Fruit fly (Drosophila melanogaster): ENCODE data around the gene drd.

Gene drd

dm6 chrX:15091159-15091558, 34.4 kb upstream of the drd start:
- TF ChIP-seq stwl (tag; optimal IDR thresholded peaks at IDR 0.05) (peak; percentile 83), CG9609 (GFP tag; optimal IDR thresholded peaks at IDR 0.05) (no peak), bcd (GFP tag; optimal IDR thresholded peaks at IDR 0.05) (no peak), Ets97D (GFP tag; optimal IDR thresholded peaks at IDR 0.05) (peak; percentile 6), phol (tag; optimal IDR thresholded peaks at IDR 0.05) (peak; percentile 6), CG30020 (tag; optimal IDR thresholded peaks at IDR 0.05) (peak; percentile 22), CG12104 (GFP tag; optimal IDR thresholded peaks at IDR 0.05) (no peak), zen (tag; optimal IDR thresholded peaks at IDR 0.05) (peak; percentile 55), gsb (GFP tag; IDR thresholded peaks at IDR 0.05) (no peak), CG15696 (tag; optimal IDR thresholded peaks at IDR 0.05) (peak; percentile 1), nerfin-1 (tag; optimal IDR thresholded peaks at IDR 0.05) (peak; percentile 1), HLH4C (GFP tag; IDR thresholded peaks at IDR 0.05; ENCODE audit: partially characterized antibody) (0 out of 3 replicates have a peak, but pooled peaks have one; percentile 8), CG18764 (GFP tag; optimal IDR thresholded peaks at IDR 0.05) (peak; percentile 96), CG7271 (tag; optimal IDR thresholded peaks at IDR 0.05) (peak; percentile 6), CG8359 (GFP tag; optimal IDR thresholded peaks at IDR 0.05; ENCODE audit: borderline replicate concordance) (no peak)

DNA sequence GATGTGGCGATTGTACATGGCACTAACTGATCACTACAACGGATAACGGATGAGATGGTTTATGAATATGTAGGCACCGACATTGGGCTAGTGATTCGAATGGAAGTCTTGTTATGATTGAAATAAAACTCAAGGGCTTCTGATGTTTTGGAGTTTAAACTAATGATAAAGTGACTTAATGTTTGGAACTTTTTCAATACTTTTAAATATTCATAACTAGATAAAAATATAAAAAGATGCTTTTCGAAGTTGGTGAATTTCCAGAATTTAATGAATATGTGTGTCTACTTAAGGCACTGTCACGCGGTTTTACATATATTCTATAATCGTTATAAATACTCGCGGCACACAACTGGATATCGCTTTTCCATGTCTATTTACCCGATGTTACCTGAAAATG, 29.6 kb upstream of the drd start, which contains the start of gene CG9072:
Gene CG9072, minus strand, starts transcription at position 101 of the 400 bp plus-strand sequence.
- TF ChIP-seq CG31365 (tag; optimal IDR thresholded peaks at IDR 0.05), result no peak
- TF ChIP-seq seq (GFP tag; IDR thresholded peaks at IDR 0.05), result no peak
- no peak for TF ChIP-seq HmgD (GFP tag; optimal IDR thresholded peaks at IDR 0.05)
- TF ChIP-seq ac (GFP tag; optimal IDR thresholded peaks at IDR 0.05), result no peak
- TF ChIP-seq CG30431 (GFP tag; optimal IDR thresholded peaks at IDR 0.05), result no peak
- no peak for TF ChIP-seq CG4282 (GFP tag; optimal IDR thresholded peaks at IDR 0.05)
- TF ChIP-seq dati (GFP tag; IDR thresholded peaks at IDR 0.05), result no peak
- no peak for TF ChIP-seq Trl (optimal IDR thresholded peaks at IDR 0.05)
- TF ChIP-seq Trl (GFP tag; optimal IDR thresholded peaks at IDR 0.05), result no peak
- TF ChIP-seq CG18262 (tag; optimal IDR thresholded peaks at IDR 0.05), result no peak
- TF ChIP-seq nmo (GFP tag; optimal IDR thresholded peaks at IDR 0.05), result no peak

DNA sequence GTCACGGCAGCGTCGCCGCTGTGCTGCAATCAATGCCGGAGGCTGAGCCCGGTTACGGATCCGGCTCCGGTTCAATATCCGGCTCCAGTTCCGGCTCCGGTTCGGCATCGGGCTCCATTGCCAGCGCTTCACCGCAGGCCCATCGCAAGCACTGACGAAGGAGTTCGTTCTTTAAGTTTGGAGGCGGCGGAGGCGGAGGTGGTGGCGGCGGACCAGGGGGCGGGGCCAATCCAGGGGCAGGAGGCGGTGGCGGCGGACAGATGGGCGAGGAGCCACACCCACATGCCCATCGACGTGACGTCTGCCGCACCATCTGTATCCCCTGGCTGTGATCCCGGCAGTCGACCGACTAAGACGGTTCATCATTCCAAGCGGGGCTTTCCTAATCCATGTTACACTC, 13.7 kb upstream of the drd start:
- TF ChIP-seq CG18011 (GFP tag; optimal IDR thresholded peaks at IDR 0.05), result no peak
- TF ChIP-seq CG15514 (GFP tag; optimal IDR thresholded peaks at IDR 0.05), result peak; percentile 22
- no peak for TF ChIP-seq CG14441 (GFP tag; IDR thresholded peaks at IDR 0.05)
- TF ChIP-seq Hr39 (optimal IDR thresholded peaks at IDR 0.05), result peak; percentile 66
- TF ChIP-seq CG4820 (GFP tag; optimal IDR thresholded peaks at IDR 0.05), result no peak

DNA sequence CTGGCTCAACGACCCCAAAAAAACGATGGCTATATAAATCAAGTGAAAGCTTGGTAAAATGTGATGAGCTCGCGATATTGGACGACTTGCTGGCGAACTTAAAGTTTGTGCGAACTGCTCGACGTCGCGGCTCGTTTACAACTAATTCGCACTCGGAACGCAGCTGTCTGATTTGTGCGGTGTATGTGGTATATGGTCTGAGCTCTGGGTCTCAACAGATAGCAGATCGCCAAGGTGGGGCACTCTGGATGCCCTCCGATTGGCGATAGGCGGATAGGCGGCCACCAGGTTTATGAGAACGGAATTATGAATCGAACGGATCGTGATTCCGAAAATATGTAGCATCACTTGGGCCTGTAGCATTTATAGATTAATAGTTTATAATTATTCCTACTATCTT, 9.2 kb upstream of the drd start, which contains the start of gene Cyp4s3:
Gene Cyp4s3, minus strand, starts transcription at position 146 of the 400 bp plus-strand sequence.
- TF ChIP-seq Ets65A (GFP tag) (peak; percentile 12), bab2 (GFP tag; optimal IDR thresholded peaks at IDR 0.05) (no peak), bigmax (GFP tag; optimal IDR thresholded peaks at IDR 0.05) (no peak), CG10209 (GFP tag; optimal IDR thresholded peaks at IDR 0.05) (no peak), CG5180 (GFP tag; optimal IDR thresholded peaks at IDR 0.05) (peak; percentile 4), CG34376 (GFP tag; optimal IDR thresholded peaks at IDR 0.05) (peak; percentile 56), sug (tag; optimal IDR thresholded peaks at IDR 0.05) (peak; percentile 41), Med (GFP tag) (peak; percentile 52), CG15514 (GFP tag; optimal IDR thresholded peaks at IDR 0.05) (peak; percentile 10), CG4404 (GFP tag; IDR thresholded peaks at IDR 0.05) (no peak)
